Fruit fly (Drosophila melanogaster) whole organism, wandering third instar larva: Measurements from ENCODE around the gene CG33689.

Experiments
- Hr78 ChIP-seq: fragments of >200 bp; optimal IDR thresholded peaks from 2 replicates; lab custom pipeline; 2017; ENCODE audit warnings: missing biosample characterization, missing genetic modification characterization
- Myc ChIP-seq: fragments of >200 bp; optimal IDR thresholded peaks from 2 replicates; lab custom pipeline; 2017
- lola ChIP-seq: fragments of >200 bp; optimal IDR thresholded peaks from 2 replicates; lab custom pipeline; 2017; ENCODE audit warnings: missing biosample characterization, missing genetic modification characterization
- psq ChIP-seq: fragments of 200-800 bp; sonication (Bioruptor generic); optimal IDR thresholded peaks from 3 replicates; lab custom pipeline; 2017; ENCODE audit warnings: missing biosample characterization, mild to moderate bottlenecking, missing genetic modification characterization, moderate library complexity
- usp ChIP-seq: fragments of >200 bp; optimal IDR thresholded peaks from 2 replicates; lab custom pipeline; 2017; ENCODE audit warnings: missing biosample characterization, missing genetic modification characterization

- TF ChIP-seq Hr78 (GFP tag; lab: Kevin White, UChicago) (no peak), lola (no peak), Myc (no peak), usp (GFP tag; lab: Kevin White, UChicago) (no peak), psq (GFP tag; lab: Kevin White, UChicago) (peak; percentile 61)
These were observed 22.7 kb upstream of the CG33689 start for dm6 chr3L:16177309-16177708.
